Worm (Caenorhabditis elegans) whole organism, late embryonic: ENCODE results near the gene R05G6.5.

Source experiments
- dve-1 ChIP-seq: sonication (generic microtip); optimal IDR thresholded peaks from 2 replicates; lab custom pipeline; 2017; ENCODE audit warnings: antibody characterized with exemption, mild to moderate bottlenecking, missing genetic modification characterization, missing compliant biosample characterization
- eyg-1 ChIP-seq: sonication (generic microtip); optimal IDR thresholded peaks from 2 replicates; lab custom pipeline; 2016; ENCODE audit warnings: missing genotype, missing genetic modification characterization, missing compliant biosample characterization
- hlh-13 ChIP-seq: fragments of 200-800 bp; sonication (Bioruptor generic); optimal IDR thresholded peaks from 2 replicates; lab custom pipeline; 2018; ENCODE audit warnings: mild to moderate bottlenecking, missing genetic modification characterization, missing compliant biosample characterization
- mec-3 ChIP-seq: sonication (generic microtip); optimal IDR thresholded peaks from 2 replicates; lab custom pipeline; 2016; ENCODE audit warnings: borderline replicate concordance, missing genetic modification characterization, missing compliant biosample characterization
- nhr-11 ChIP-seq: fragments of 150-350 bp; optimal IDR thresholded peaks from 2 replicates; lab custom pipeline; 2014; ENCODE audit warnings: missing biosample characterization, missing genetic modification characterization
- npax-4 ChIP-seq: sonication (generic microtip); optimal IDR thresholded peaks from 2 replicates; lab custom pipeline; 2016; ENCODE audit warnings: missing genetic modification characterization, missing compliant biosample characterization
- unc-42 ChIP-seq: sonication (generic microtip); optimal IDR thresholded peaks from 2 replicates; lab custom pipeline; 2016; ENCODE audit warnings: missing genotype, missing genetic modification characterization, missing compliant biosample characterization

ce11 chrIV:7477697-7478096, 30.5 kb upstream of the R05G6.5 start:
- TF ChIP-seq unc-42 (tag; lab: Kevin White, UChicago) (no peak), nhr-11 (tag; lab: Kevin White, UChicago) (no peak), dve-1 (tag; lab: Kevin White, UChicago) (no peak), mec-3 (tag; lab: Kevin White, UChicago) (no peak), hlh-13 (no peak), eyg-1 (tag; lab: Kevin White, UChicago) (no peak), npax-4 (no peak)
